Worm (Caenorhabditis elegans) whole organism, mixed stage, embryonic: ENCODE results near the gene T27E9.6.

Source experiments
- M03D4.4 ChIP-seq: sonication (generic microtip); optimal IDR thresholded peaks from 2 replicates; lab custom pipeline; 2017; ENCODE audit warnings: mild to moderate bottlenecking, missing genetic modification characterization, missing compliant biosample characterization
- bed-3 ChIP-seq: fragments of 200-800 bp; sonication (Bioruptor generic); optimal IDR thresholded peaks from 3 replicates; lab custom pipeline; 2018; ENCODE audit warnings: mild to moderate bottlenecking, missing genetic modification characterization, moderate library complexity, missing compliant biosample characterization
- blmp-1 ChIP-seq: fragments of 150-350 bp; optimal IDR thresholded peaks from 2 replicates; lab custom pipeline; 2014; ENCODE audit warnings: missing biosample characterization, missing genetic modification characterization
- ceh-39 ChIP-seq: fragments of 150-350 bp; optimal IDR thresholded peaks from 2 replicates; lab custom pipeline; 2014; ENCODE audit warnings: missing biosample characterization, missing genetic modification characterization
- ceh-43 ChIP-seq: fragments of 200-800 bp; sonication (Bioruptor generic); optimal IDR thresholded peaks from 2 replicates; lab custom pipeline; 2018; ENCODE audit warnings: mild to moderate bottlenecking, missing genetic modification characterization, moderate library complexity, missing compliant biosample characterization
- ceh-83 ChIP-seq: fragments of 200-800 bp; sonication (Bioruptor generic); optimal IDR thresholded peaks from 2 replicates; lab custom pipeline; 2018; ENCODE audit warnings: mild to moderate bottlenecking, missing genetic modification characterization, missing compliant biosample characterization
- ces-1 ChIP-seq: fragments of 150-350 bp; optimal IDR thresholded peaks from 2 replicates; lab custom pipeline; 2014; ENCODE audit warnings: missing biosample characterization, missing genetic modification reagents, missing genetic modification characterization
- cnd-1 ChIP-seq: fragments of 200-800 bp; sonication (Bioruptor generic); optimal IDR thresholded peaks from 2 replicates; lab custom pipeline; 2018; ENCODE audit warnings: mild to moderate bottlenecking, missing genetic modification characterization, missing compliant biosample characterization
- drap-1 ChIP-seq: fragments of 200-800 bp; sonication (Bioruptor generic); optimal IDR thresholded peaks from 3 replicates; lab custom pipeline; 2018; ENCODE audit warnings: mild to moderate bottlenecking, missing genetic modification characterization, missing compliant biosample characterization
- elt-1 ChIP-seq: sonication (generic microtip); optimal IDR thresholded peaks from 2 replicates; lab custom pipeline; 2017; ENCODE audit warnings: missing genetic modification characterization, mild to moderate bottlenecking, missing compliant biosample characterization, antibody characterized with exemption, moderate library complexity, borderline replicate concordance; ENCODE audit not compliant: insufficient read depth
- ham-2 ChIP-seq: fragments of 200-800 bp; sonication (Bioruptor generic); optimal IDR thresholded peaks from 2 replicates; lab custom pipeline; 2018; ENCODE audit warnings: mild to moderate bottlenecking, missing genetic modification characterization, missing compliant biosample characterization
- hlh-1 ChIP-seq: fragments of 150-350 bp; optimal IDR thresholded peaks from 2 replicates; lab custom pipeline; 2014; ENCODE audit warnings: missing biosample characterization, missing genetic modification reagents, missing genetic modification characterization
- lin-13 ChIP-seq: fragments of 150-350 bp; optimal IDR thresholded peaks from 2 replicates; lab custom pipeline; 2014; ENCODE audit warnings: missing biosample characterization, missing genetic modification characterization
- lin-32 ChIP-seq: fragments of 200-800 bp; sonication (Bioruptor generic); optimal IDR thresholded peaks from 2 replicates; lab custom pipeline; 2018; ENCODE audit warnings: mild to moderate bottlenecking, missing genetic modification characterization, missing compliant biosample characterization
- mab-5 ChIP-seq: fragments of 150-350 bp; optimal IDR thresholded peaks from 2 replicates; lab custom pipeline; 2014; ENCODE audit warnings: missing biosample characterization, missing genetic modification characterization
- mep-1 ChIP-seq: fragments of 150-350 bp; optimal IDR thresholded peaks from 2 replicates; lab custom pipeline; 2017; ENCODE audit warnings: missing biosample characterization, missing genetic modification reagents, missing genetic modification characterization, inconsistent platforms
- mls-2 ChIP-seq: sonication (generic microtip); optimal IDR thresholded peaks from 2 replicates; lab custom pipeline; 2016; ENCODE audit warnings: mild to moderate bottlenecking, missing genetic modification characterization, moderate library complexity, missing compliant biosample characterization
- nhr-12 ChIP-seq: fragments of 150-350 bp; optimal IDR thresholded peaks from 2 replicates; lab custom pipeline; 2014; ENCODE audit warnings: missing biosample characterization, missing genetic modification characterization
- nhr-2 ChIP-seq: fragments of 150-350 bp; optimal IDR thresholded peaks from 2 replicates; lab custom pipeline; 2014; ENCODE audit warnings: missing biosample characterization, missing genetic modification characterization
- nhr-237 ChIP-seq: fragments of 150-350 bp; optimal IDR thresholded peaks from 2 replicates; lab custom pipeline; 2014; ENCODE audit warnings: missing biosample characterization, missing genetic modification characterization
- nhr-28 ChIP-seq: fragments of 150-350 bp; optimal IDR thresholded peaks from 2 replicates; lab custom pipeline; 2014; ENCODE audit warnings: missing biosample characterization, missing genetic modification characterization
- nhr-76 ChIP-seq: sonication (generic microtip); optimal IDR thresholded peaks from 2 replicates; lab custom pipeline; 2017; ENCODE audit warnings: missing biosample characterization, missing genetic modification characterization
- pha-4 ChIP-seq: fragments of 150-350 bp; optimal IDR thresholded peaks from 2 replicates; lab custom pipeline; 2018; ENCODE audit warnings: missing biosample characterization, missing genetic modification reagents, missing genetic modification characterization
- sem-2 ChIP-seq: fragments of 200-800 bp; sonication (Bioruptor generic); optimal IDR thresholded peaks from 2 replicates; lab custom pipeline; 2018; ENCODE audit warnings: mild to moderate bottlenecking, missing genetic modification characterization, missing compliant biosample characterization
- snpc-4 ChIP-seq: fragments of 150-350 bp; optimal IDR thresholded peaks from 2 replicates; lab custom pipeline; 2014; ENCODE audit warnings: missing biosample characterization, missing genetic modification characterization
- sptf-1 ChIP-seq: sonication (generic microtip); optimal IDR thresholded peaks from 2 replicates; lab custom pipeline; 2017; ENCODE audit warnings: mild to moderate bottlenecking, missing genetic modification characterization, moderate library complexity, missing compliant biosample characterization
- unc-120 ChIP-seq: sonication (generic microtip); optimal IDR thresholded peaks from 2 replicates; lab custom pipeline; 2017; ENCODE audit warnings: missing genetic modification characterization, missing compliant biosample characterization; ENCODE audit not compliant: poor library complexity, severe bottlenecking
- unc-39 ChIP-seq: fragments of 150-350 bp; optimal IDR thresholded peaks from 2 replicates; lab custom pipeline; 2014; ENCODE audit warnings: missing biosample characterization, missing genetic modification characterization
- unc-62 ChIP-seq: fragments of 150-350 bp; optimal IDR thresholded peaks from 2 replicates; lab custom pipeline; 2014; ENCODE audit warnings: missing biosample characterization, missing genetic modification reagents, missing genetic modification characterization
- zip-8 ChIP-seq: fragments of 150-350 bp; optimal IDR thresholded peaks from 2 replicates; lab custom pipeline; 2014; ENCODE audit warnings: missing biosample characterization, missing genetic modification characterization
- ztf-11 ChIP-seq: fragments of 150-350 bp; optimal IDR thresholded peaks from 2 replicates; lab custom pipeline; 2014; ENCODE audit warnings: missing biosample characterization, missing genetic modification characterization

Gene T27E9.6

ce11 chrIII:13476682-13477081 lies at the start of gene T27E9.6:
Gene T27E9.6, minus strand, starts transcription at chrIII:13476782.
- no peak for TF ChIP-seq nhr-237 (tag; lab: Kevin White, UChicago)
- no peak for TF ChIP-seq zip-8 (tag; lab: Kevin White, UChicago)
- no peak for TF ChIP-seq unc-120 (tag; lab: Kevin White, UChicago)
- no peak for TF ChIP-seq unc-39 (tag; lab: Kevin White, UChicago)
- no peak for TF ChIP-seq ceh-43 (GFP tag; lab: Kevin White, UChicago)
- no peak for TF ChIP-seq mep-1
- no peak for TF ChIP-seq lin-13
- no peak for TF ChIP-seq ceh-39 (tag; lab: Kevin White, UChicago)
- no peak for TF ChIP-seq mab-5 (tag; lab: Kevin White, UChicago)
- TF ChIP-seq blmp-1 (tag; lab: Kevin White, UChicago), result no peak
- no peak for TF ChIP-seq elt-1
- TF ChIP-seq nhr-2, result no peak
- TF ChIP-seq mls-2 (tag; lab: Kevin White, UChicago), result no peak
- TF ChIP-seq ham-2 (GFP tag; lab: Kevin White, UChicago), result no peak
- TF ChIP-seq bed-3, result no peak
- no peak for TF ChIP-seq sem-2 (GFP tag; lab: Kevin White, UChicago)
- no peak for TF ChIP-seq ceh-83
- no peak for TF ChIP-seq nhr-28 (tag; lab: Kevin White, UChicago)
- no peak for TF ChIP-seq drap-1 (GFP tag; lab: Kevin White, UChicago)
- TF ChIP-seq lin-32, result no peak

DNA sequence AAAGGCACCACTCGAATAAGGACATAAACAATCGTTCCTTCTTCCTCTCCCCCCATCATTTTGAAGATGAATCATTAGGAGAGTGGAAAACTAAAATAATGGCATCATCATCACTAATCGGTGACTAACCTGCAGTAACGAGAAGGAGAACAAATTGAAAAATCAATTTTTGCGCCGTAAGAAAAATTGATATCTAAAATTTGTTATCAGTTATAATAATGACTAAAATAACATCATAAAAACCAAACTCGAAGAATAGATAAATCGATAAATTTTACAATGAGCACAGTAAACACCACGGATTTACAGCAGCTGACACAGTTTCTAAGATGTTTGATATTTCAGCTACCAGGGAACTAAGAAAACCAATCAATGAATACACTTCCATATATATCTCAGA lies 49.6 kb upstream of the T27E9.6 start:
- TF ChIP-seq lin-32 (no peak), bed-3 (no peak), mls-2 (tag; lab: Kevin White, UChicago) (no peak), nhr-2 (no peak), blmp-1 (tag; lab: Kevin White, UChicago) (no peak), ces-1 (GFP tag; lab: Kevin White, UChicago) (no peak), ham-2 (GFP tag; lab: Kevin White, UChicago) (no peak), sptf-1 (tag; lab: Kevin White, UChicago) (no peak), nhr-28 (tag; lab: Kevin White, UChicago) (no peak), ztf-11 (tag; lab: Kevin White, UChicago) (no peak), nhr-76 (tag; lab: Kevin White, UChicago) (no peak), snpc-4 (no peak), drap-1 (GFP tag; lab: Kevin White, UChicago) (no peak), unc-120 (tag; lab: Kevin White, UChicago) (no peak), ceh-83 (no peak), unc-62 (GFP tag; lab: Kevin White, UChicago) (no peak), elt-1 (no peak), M03D4.4 (tag; lab: Kevin White, UChicago) (no peak), unc-39 (tag; lab: Kevin White, UChicago) (no peak)

DNA sequence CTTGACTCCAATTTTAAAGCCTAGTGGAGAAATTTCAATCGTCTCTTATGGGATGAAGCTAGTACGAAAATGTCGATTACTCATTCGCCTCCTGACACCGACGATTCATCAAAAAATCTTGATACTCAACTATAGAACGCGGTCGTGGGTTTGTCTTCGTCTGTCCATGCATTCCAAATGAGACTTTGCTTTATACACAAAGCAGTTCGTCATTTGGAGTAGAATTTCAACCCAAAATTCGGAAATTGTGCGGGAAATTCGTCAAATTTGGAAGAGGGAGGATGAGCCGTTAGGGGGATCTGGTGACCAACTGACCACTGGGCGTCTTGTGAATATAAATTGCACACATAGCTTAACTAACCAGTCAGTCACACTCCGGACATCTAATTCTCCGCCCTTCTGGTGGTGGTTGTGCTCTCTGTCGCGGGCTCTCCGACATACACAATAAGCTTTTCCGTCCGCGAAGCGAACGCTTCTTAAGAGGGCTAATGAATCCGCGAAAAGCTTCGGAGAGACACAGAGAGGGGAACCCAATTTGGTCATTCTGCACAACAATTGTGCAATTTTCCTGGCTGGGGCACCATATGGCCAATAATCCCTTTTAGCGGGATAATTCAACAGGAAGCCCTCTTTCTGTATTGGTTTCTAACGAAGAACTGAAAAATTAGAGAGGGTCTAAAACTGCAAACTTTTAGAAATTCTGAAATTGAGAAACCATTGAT lies 48.7 kb upstream of the T27E9.6 start:
- TF ChIP-seq ces-1 (GFP tag; lab: Kevin White, UChicago) (peak; percentile 97), snpc-4 (no peak), sptf-1 (tag; lab: Kevin White, UChicago) (peak; percentile 63), hlh-1 (no peak), ceh-39 (tag; lab: Kevin White, UChicago) (no peak), mls-2 (tag; lab: Kevin White, UChicago) (peak; percentile 64), elt-1 (no peak), mab-5 (tag; lab: Kevin White, UChicago) (no peak), cnd-1 (tag; lab: Kevin White, UChicago) (peak; percentile 67), sem-2 (GFP tag; lab: Kevin White, UChicago) (no peak), pha-4 (tag; lab: Kevin White, UChicago) (no peak), lin-32 (peak; percentile 36), nhr-76 (tag; lab: Kevin White, UChicago) (no peak), nhr-28 (tag; lab: Kevin White, UChicago) (no peak)

- TF ChIP-seq nhr-2, result no peak
- TF ChIP-seq, all 35 proteins: peak for 0
Observed at ce11 chrIII:13524021-13524420, 47.4 kb upstream of the T27E9.6 start, which contains the start of gene pod-1. Gene pod-1, minus strand, starts transcription at chrIII:13524121.

- TF ChIP-seq nhr-76 (tag; lab: Kevin White, UChicago) (no peak), pha-4 (tag; lab: Kevin White, UChicago) (no peak), nhr-28 (tag; lab: Kevin White, UChicago) (no peak), ceh-43 (GFP tag; lab: Kevin White, UChicago) (no peak), lin-32 (no peak), mls-2 (tag; lab: Kevin White, UChicago) (no peak), mep-1 (no peak), snpc-4 (no peak), cnd-1 (tag; lab: Kevin White, UChicago) (no peak), ces-1 (GFP tag; lab: Kevin White, UChicago) (no peak), nhr-12 (tag; lab: Kevin White, UChicago) (no peak), M03D4.4 (tag; lab: Kevin White, UChicago) (no peak), nhr-237 (tag; lab: Kevin White, UChicago) (no peak), elt-1 (no peak), unc-39 (tag; lab: Kevin White, UChicago) (no peak), ztf-11 (tag; lab: Kevin White, UChicago) (no peak), blmp-1 (tag; lab: Kevin White, UChicago) (no peak)
Observed at ce11 chrIII:13518437-13518836, 41.9 kb upstream of the T27E9.6 start.
